Worm (Caenorhabditis elegans): ENCODE results near the gene C29F5.8.

Gene C29F5.8

DNA sequence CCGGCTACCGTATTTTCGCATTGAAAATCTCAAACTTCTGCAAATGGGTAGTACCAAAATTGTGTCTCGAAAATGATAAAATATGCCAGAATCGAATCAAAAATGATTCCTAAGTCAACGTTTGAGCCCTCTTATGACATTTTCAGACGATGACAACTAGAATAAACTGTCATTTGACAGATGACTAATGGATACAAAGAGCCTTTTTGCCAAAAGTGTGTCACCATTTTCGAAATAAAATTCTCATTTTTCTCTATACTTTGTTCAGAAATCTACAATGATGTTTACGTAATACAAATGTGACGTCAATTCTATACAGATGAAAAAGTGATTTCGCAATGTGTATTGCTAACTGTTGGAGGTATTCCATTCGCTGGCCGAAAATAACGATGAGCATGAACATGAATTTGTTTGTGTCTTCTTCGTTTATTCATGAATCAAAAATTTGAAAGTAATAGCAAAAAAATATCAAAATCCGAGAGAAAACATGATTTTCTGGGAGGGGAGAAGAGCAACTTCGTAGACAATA, 40.4 kb downstream of the C29F5.8 start:
- no peak for TF ChIP-seq ZK546.5 (tag; optimal IDR thresholded peaks at IDR 0.05)
- TF ChIP-seq nhr-129 (tag; optimal IDR thresholded peaks at IDR 0.05), result peak; percentile 89
- TF ChIP-seq mbf-1 (tag; optimal IDR thresholded peaks at IDR 0.05), result no peak
- no peak for TF ChIP-seq lin-11 (tag; optimal IDR thresholded peaks at IDR 0.05)
- peak; percentile 79 for TF ChIP-seq sma-3 (GFP tag; optimal IDR thresholded peaks at IDR 0.05)
- TF ChIP-seq unc-62 (GFP tag; optimal IDR thresholded peaks at IDR 0.05), result no peak
- no peak for TF ChIP-seq elt-3 (tag; optimal IDR thresholded peaks at IDR 0.05)
- 0 out of 2 replicates have a peak, but pooled peaks have one; percentile 66 for TF ChIP-seq ztf-1 (GFP tag; conservative IDR thresholded peaks at IDR 0.05)
- TF ChIP-seq nhr-11 (tag; optimal IDR thresholded peaks at IDR 0.05), result no peak
- peak; percentile 53 for TF ChIP-seq unc-55 (GFP tag; optimal IDR thresholded peaks at IDR 0.05)
- no peak for TF ChIP-seq nhr-12 (tag; optimal IDR thresholded peaks at IDR 0.05)
- TF ChIP-seq unc-39 (tag; optimal IDR thresholded peaks at IDR 0.05), result no peak
- TF ChIP-seq ceh-82 (tag; optimal IDR thresholded peaks at IDR 0.05), result no peak
- peak; percentile 14 for TF ChIP-seq fos-1 (tag; optimal IDR thresholded peaks at IDR 0.05)
- peak; percentile 54 for TF ChIP-seq F13H6.1 (tag; optimal IDR thresholded peaks at IDR 0.05)
- no peak for TF ChIP-seq alr-1 (tag; optimal IDR thresholded peaks at IDR 0.05)
- TF ChIP-seq nhr-10 (tag; optimal IDR thresholded peaks at IDR 0.05), result peak; percentile 42
- no peak for TF ChIP-seq ceh-16 (tag; optimal IDR thresholded peaks at IDR 0.05)
- no peak for TF ChIP-seq nhr-23 (tag; optimal IDR thresholded peaks at IDR 0.05)
- no peak for TF ChIP-seq ztf-11 (tag; optimal IDR thresholded peaks at IDR 0.05)
- TF ChIP-seq snpc-4 (tag; optimal IDR thresholded peaks at IDR 0.05), result no peak
- no peak for TF ChIP-seq aly-2 (tag; optimal IDR thresholded peaks at IDR 0.05)
- peak; percentile 98 for TF ChIP-seq ama-1 (optimal IDR thresholded peaks at IDR 0.05)
- TF ChIP-seq nhr-237 (tag; optimal IDR thresholded peaks at IDR 0.05), result no peak
- TF ChIP-seq nhr-77 (tag; optimal IDR thresholded peaks at IDR 0.05), result no peak
- no peak for TF ChIP-seq sem-4 (tag; optimal IDR thresholded peaks at IDR 0.05)
- TF ChIP-seq lsy-2 (tag; optimal IDR thresholded peaks at IDR 0.05), result peak; percentile 37 to 83
- TF ChIP-seq blmp-1 (tag; optimal IDR thresholded peaks at IDR 0.05; ENCODE audit: insufficient read depth), result peak; percentile 20
- peak; percentile 90 for TF ChIP-seq nhr-21 (tag; optimal IDR thresholded peaks at IDR 0.05)
- TF ChIP-seq lin-39 (tag; optimal IDR thresholded peaks at IDR 0.05), result no peak
- TF ChIP-seq egl-27 (tag; optimal IDR thresholded peaks at IDR 0.05), result peak; percentile 25
- no peak for TF ChIP-seq elt-1 (tag; optimal IDR thresholded peaks at IDR 0.05)
- peak; percentile 82 for TF ChIP-seq skn-1 (tag; optimal IDR thresholded peaks at IDR 0.05)
- TF ChIP-seq Y55F3AM.14 (GFP tag; optimal IDR thresholded peaks at IDR 0.05), result peak; percentile 20
- peak; percentile 95 for TF ChIP-seq ztf-4 (tag; optimal IDR thresholded peaks at IDR 0.05)
- no peak for TF ChIP-seq mdl-1 (tag; optimal IDR thresholded peaks at IDR 0.05)
- peak; percentile 62 for TF ChIP-seq sma-9 (GFP tag; optimal IDR thresholded peaks at IDR 0.05)
- no peak for TF ChIP-seq sma-9 (tag; optimal IDR thresholded peaks at IDR 0.05)
- TF ChIP-seq lin-13 (GFP tag; optimal IDR thresholded peaks at IDR 0.05), result peak; percentile 73
- peak; percentile 55 for TF ChIP-seq gmeb-1 (tag; optimal IDR thresholded peaks at IDR 0.05)
- peak; percentile 79 for TF ChIP-seq crh-2 (tag; optimal IDR thresholded peaks at IDR 0.05)
- no peak for TF ChIP-seq mab-5 (tag; optimal IDR thresholded peaks at IDR 0.05)
- peak; percentile 81 for TF ChIP-seq nhr-25 (tag; optimal IDR thresholded peaks at IDR 0.05)
- TF ChIP-seq nhr-6 (tag; optimal IDR thresholded peaks at IDR 0.05), result peak; percentile 86
- no peak for TF ChIP-seq dmd-4 (tag; optimal IDR thresholded peaks at IDR 0.05)
- TF ChIP-seq peb-1 (tag; optimal IDR thresholded peaks at IDR 0.05), result no peak
- peak; percentile 78 for TF ChIP-seq C34F6.9 (tag; optimal IDR thresholded peaks at IDR 0.05)
- TF ChIP-seq zag-1 (tag; optimal IDR thresholded peaks at IDR 0.05), result no peak
- no peak for TF ChIP-seq R02D3.7 (tag; optimal IDR thresholded peaks at IDR 0.05)

Data from whole organism, L2 larva.